Worm (Caenorhabditis elegans) whole organism, L4 larva: ENCODE results near the gene mrpl-40.
A peak's percentile ranks its signal among the peaks of the same experiment; 100 is the strongest.

Experiments used
- F49E8.2 ChIP-seq: sonication (generic microtip); optimal IDR thresholded peaks from 2 replicates; lab custom pipeline; 2016; ENCODE audit warnings: missing compliant biosample characterization, mild to moderate bottlenecking, missing genetic modification characterization, borderline replicate concordance
- ZK337.2 ChIP-seq: fragments of 200-800 bp; sonication (Bioruptor generic); IDR thresholded peaks from 2 replicates; pipeline ENCODE4 v1.3.6; 2022; ENCODE audit warnings: missing genetic modification reagents, missing genetic modification characterization, missing compliant biosample characterization
- aha-1 ChIP-seq: fragments of 150-350 bp; peaks from one replicate; lab custom pipeline; 2014; ENCODE audit warnings: missing biosample characterization, missing genetic modification characterization
- aly-2 ChIP-seq: sonication (generic microtip); optimal IDR thresholded peaks from 2 replicates; lab custom pipeline; 2018; ENCODE audit warnings: missing biosample characterization, missing genetic modification characterization
- ama-1 ChIP-seq: fragments of 150-350 bp; optimal IDR thresholded peaks from 2 replicates; lab custom pipeline; 2014; ENCODE audit warnings: inconsistent platforms, mixed read lengths
- arid-1 ChIP-seq: fragments of 200-800 bp; sonication (Bioruptor generic); conservative IDR thresholded peaks from 2 replicates; pipeline ENCODE4 v1.3.6; 2022; ENCODE audit warnings: missing genetic modification reagents, missing genetic modification characterization, missing compliant biosample characterization
- ceh-44 ChIP-seq: fragments of 200-800 bp; sonication (Bioruptor generic); IDR thresholded peaks from 2 replicates; pipeline ENCODE4 v1.3.6; 2022; ENCODE audit warnings: missing genetic modification reagents, missing genetic modification characterization, missing compliant biosample characterization
- ceh-82 ChIP-seq: sonication (generic microtip); optimal IDR thresholded peaks from 2 replicates; lab custom pipeline; 2017; ENCODE audit warnings: missing biosample characterization, missing genetic modification characterization
- ctbp-1 ChIP-seq: fragments of 200-800 bp; sonication (Bioruptor generic); IDR thresholded peaks from 2 replicates; pipeline ENCODE4 v1.3.6; 2022; ENCODE audit warnings: missing genetic modification reagents, missing genetic modification characterization, missing compliant biosample characterization
- daf-16 ChIP-seq, 3 experiments: sonication (generic microtip); optimal IDR thresholded peaks; 2 replicates each; lab custom pipeline; 2016 to 2017; ENCODE audit warnings: missing genetic modification characterization in 3 of 3, missing genetic modification reagents in 3 of 3, mild to moderate bottlenecking in 2 of 3, missing compliant biosample characterization in 2 of 3, missing biosample characterization in 1 of 3, moderate library complexity in 1 of 3
- dmd-8 ChIP-seq: fragments of 200-800 bp; sonication (Bioruptor generic); IDR thresholded peaks from 2 replicates; pipeline ENCODE4 v1.3.6; 2022; ENCODE audit warnings: missing genetic modification characterization, missing compliant biosample characterization
- dmd-9 ChIP-seq: fragments of 200-800 bp; sonication (Bioruptor generic); IDR thresholded peaks from 2 replicates; pipeline ENCODE4 v1.3.6; 2022; ENCODE audit warnings: missing genetic modification reagents, missing genetic modification characterization, missing compliant biosample characterization
- egl-27 ChIP-seq: sonication (generic microtip); optimal IDR thresholded peaks from 3 replicates; lab custom pipeline; 2017; ENCODE audit warnings: missing biosample characterization, missing genetic modification reagents, missing genetic modification characterization
- hlh-30 ChIP-seq: sonication (generic microtip); optimal IDR thresholded peaks from 2 replicates; lab custom pipeline; 2017; ENCODE audit warnings: antibody characterized with exemption, mild to moderate bottlenecking, missing genetic modification characterization, missing compliant biosample characterization; ENCODE audit not compliant: insufficient read depth
- hmg-1.1 ChIP-seq: fragments of 200-800 bp; sonication (Bioruptor generic); IDR thresholded peaks from 2 replicates; pipeline ENCODE4 v1.3.6; 2022; ENCODE audit warnings: missing genetic modification reagents, missing genetic modification characterization, missing compliant biosample characterization
- jun-1 ChIP-seq: fragments of 150-350 bp; optimal IDR thresholded peaks from 2 replicates; lab custom pipeline; 2014; ENCODE audit warnings: missing biosample characterization, missing genetic modification reagents, missing genetic modification characterization
- lin-13 ChIP-seq: fragments of 150-350 bp; optimal IDR thresholded peaks from 2 replicates; lab custom pipeline; 2014; ENCODE audit warnings: missing biosample characterization, missing genetic modification reagents, missing genetic modification characterization
- lin-15B ChIP-seq: fragments of 150-350 bp; sonication (generic microtip); optimal IDR thresholded peaks from 3 replicates; lab custom pipeline; 2014; ENCODE audit warnings: missing biosample characterization, missing genetic modification characterization
- lir-3 ChIP-seq: sonication (generic microtip); optimal IDR thresholded peaks from 2 replicates; lab custom pipeline; 2016; ENCODE audit warnings: mild to moderate bottlenecking, missing genetic modification characterization, missing compliant biosample characterization
- lsy-2 ChIP-seq, 2 experiments: fragments of 150-350 bp in 1 of 2; sonication (generic microtip) in 1 of 2; optimal IDR thresholded peaks; 2 replicates each; lab custom pipeline; 2014 to 2017; ENCODE audit warnings: missing biosample characterization in 2 of 2, missing genetic modification characterization in 2 of 2
- madf-5 ChIP-seq, 2 experiments: fragments of 200-800 bp; sonication (Bioruptor generic); IDR thresholded peaks; 2 replicates each; pipeline ENCODE4 v1.3.6; 2022; ENCODE audit warnings: missing compliant biosample characterization in 2 of 2, missing genetic modification characterization in 2 of 2
- mdt-29 ChIP-seq: fragments of 200-800 bp; sonication (Bioruptor generic); IDR thresholded peaks from 2 replicates; pipeline ENCODE4 v1.3.6; 2022; ENCODE audit warnings: missing genetic modification reagents, missing genetic modification characterization, missing compliant biosample characterization
- mep-1 ChIP-seq: fragments of 150-350 bp; sonication (generic microtip); optimal IDR thresholded peaks from 3 replicates; lab custom pipeline; 2014; ENCODE audit warnings: missing biosample characterization, missing genetic modification characterization
- mes-2 ChIP-seq: sonication (generic microtip); optimal IDR thresholded peaks from 2 replicates; lab custom pipeline; 2016; ENCODE audit warnings: missing genotype, mild to moderate bottlenecking, missing genetic modification characterization, missing compliant biosample characterization; ENCODE audit not compliant: poor library complexity, severe bottlenecking
- nhr-10 ChIP-seq: fragments of 150-350 bp; optimal IDR thresholded peaks from 2 replicates; lab custom pipeline; 2014; ENCODE audit warnings: missing biosample characterization, missing genetic modification characterization
- nhr-102 ChIP-seq: sonication (generic microtip); optimal IDR thresholded peaks from 2 replicates; lab custom pipeline; 2016; ENCODE audit warnings: mild to moderate bottlenecking, missing genetic modification characterization, moderate library complexity, missing compliant biosample characterization
- nhr-11 ChIP-seq: fragments of 150-350 bp; optimal IDR thresholded peaks from 2 replicates; lab custom pipeline; 2014; ENCODE audit warnings: missing biosample characterization, missing genetic modification characterization
- nhr-237 ChIP-seq: sonication (generic microtip); optimal IDR thresholded peaks from 2 replicates; lab custom pipeline; 2017; ENCODE audit warnings: missing biosample characterization, missing genetic modification characterization
- nhr-25 ChIP-seq: sonication (generic microtip); optimal IDR thresholded peaks from 2 replicates; lab custom pipeline; 2017; ENCODE audit warnings: missing genetic modification characterization, mild to moderate bottlenecking, missing compliant biosample characterization, antibody characterized with exemption, moderate library complexity, borderline replicate concordance; ENCODE audit not compliant: insufficient read depth
- nhr-28 ChIP-seq: fragments of 150-350 bp; optimal IDR thresholded peaks from 2 replicates; lab custom pipeline; 2014; ENCODE audit warnings: missing biosample characterization, missing genetic modification characterization
- pha-4 ChIP-seq, 2 experiments: fragments of 150-350 bp in 1 of 2; fragments of 200-800 bp in 1 of 2; sonication (Bioruptor generic) in 1 of 2; IDR thresholded peaks in 1 of 2; optimal IDR thresholded peaks in 1 of 2; 2 replicates each; pipeline versions ENCODE4 v1.3.6 to Lab custom; 2014 to 2022; ENCODE audit warnings: missing genetic modification characterization in 2 of 2, missing genetic modification reagents in 2 of 2, missing biosample characterization in 1 of 2, missing compliant biosample characterization in 1 of 2
- php-3 ChIP-seq: fragments of 200-800 bp; sonication (Bioruptor generic); IDR thresholded peaks from 2 replicates; pipeline ENCODE4 v1.3.6; 2022; ENCODE audit warnings: missing genetic modification reagents, missing genetic modification characterization, missing compliant biosample characterization
- rbr-2 ChIP-seq: sonication (generic microtip); optimal IDR thresholded peaks from 2 replicates; lab custom pipeline; 2016; ENCODE audit warnings: missing genotype, missing genetic modification characterization, missing compliant biosample characterization
- saeg-2 ChIP-seq: fragments of 200-800 bp; sonication (Bioruptor generic); IDR thresholded peaks from 2 replicates; pipeline ENCODE4 v1.3.6; 2022; ENCODE audit warnings: missing genetic modification reagents, missing genetic modification characterization, missing compliant biosample characterization
- set-16 ChIP-seq: fragments of 200-800 bp; sonication (Bioruptor generic); IDR thresholded peaks from 2 replicates; pipeline ENCODE4 v1.3.6; 2022; ENCODE audit warnings: missing genetic modification reagents, missing genetic modification characterization, missing compliant biosample characterization
- spr-1 ChIP-seq: sonication (generic microtip); optimal IDR thresholded peaks from 2 replicates; lab custom pipeline; 2016; ENCODE audit warnings: mild to moderate bottlenecking, missing genetic modification characterization, missing compliant biosample characterization
- tra-1 ChIP-seq: fragments of 200-800 bp; sonication (Bioruptor generic); IDR thresholded peaks from 2 replicates; pipeline ENCODE4 v1.3.6; 2022; ENCODE audit warnings: missing genetic modification reagents, missing genetic modification characterization, missing compliant biosample characterization
- unc-130 ChIP-seq: sonication (generic microtip); optimal IDR thresholded peaks from 2 replicates; lab custom pipeline; 2016; ENCODE audit warnings: missing genetic modification reagents, missing genetic modification characterization, missing compliant biosample characterization
- unc-62 ChIP-seq, 3 experiments: fragments of 150-350 bp in 1 of 3; sonication (generic microtip); optimal IDR thresholded peaks in 2 of 3; peaks in 1 of 3; 1 replicate in 1 of 3; 2 replicates in 2 of 3; lab custom pipeline; 2014 to 2017; ENCODE audit warnings: missing biosample characterization in 3 of 3, missing genetic modification characterization in 3 of 3, missing genetic modification reagents in 3 of 3, missing genotype in 1 of 3
- zip-11 ChIP-seq: fragments of 200-800 bp; sonication (Bioruptor generic); IDR thresholded peaks from 2 replicates; pipeline ENCODE4 v1.3.6; 2022; ENCODE audit warnings: missing genetic modification characterization, missing compliant biosample characterization

The mrpl-40 gene

ce11 chrIII:64747-65625 is 22.4 kb upstream of the mrpl-40 start:
- TF ChIP-seq madf-5 (GFP tag; IDR thresholded peaks at IDR 0.05; lab: Robert Waterston, UW) (0 out of 4 replicates have a peak, but pooled peaks of 1 of the 2 experiments have one; percentile 5), ama-1 (lab: Kevin White, UChicago) (peak; percentile 60), lir-3 (no peak), unc-130 (no peak), mep-1 (tag; lab: Kevin White, UChicago) (no peak), nhr-25 (tag; lab: Kevin White, UChicago) (peak; percentile 26), set-16 (GFP tag; lab: Robert Waterston, UW) (peak; percentile 53; the same call in 1 of the 2 replicates), lsy-2 (tag; optimal IDR thresholded peaks at IDR 0.05; lab: Kevin White, UChicago) (peak in 1 of 2 experiments; percentile 14), lin-15B (no peak), aha-1 (tag; lab: Kevin White, UChicago) (peak; percentile 98), mdt-29 (GFP tag; lab: Robert Waterston, UW) (0 out of 2 replicates have a peak, but pooled peaks have one; percentile 25), hmg-1.1 (GFP tag; lab: Robert Waterston, UW) (peak; percentile 31; the same call in 1 of the 2 replicates), nhr-28 (tag; lab: Kevin White, UChicago) (peak; percentile 7), arid-1 (0 out of 2 replicates have a peak, but pooled peaks have one; percentile 2)

ce11 chrIII:65626-65937 is 21.8 kb upstream of the mrpl-40 start:
- TF ChIP-seq lsy-2 (tag; optimal IDR thresholded peaks at IDR 0.05; lab: Kevin White, UChicago) (no peak), rbr-2 (tag; lab: Kevin White, UChicago) (no peak), dmd-8 (GFP tag; lab: Robert Waterston, UW) (no peak), nhr-237 (no peak), unc-62 (GFP tag; optimal IDR thresholded peaks at IDR 0.05 in 1 of 2; lab: Kevin White, UChicago) (peak in 1 of 2 experiments; percentile 49), unc-62 (tag; optimal IDR thresholded peaks at IDR 0.05; lab: Kevin White, UChicago) (no peak), hlh-30 (peak; percentile 1), pha-4 (GFP tag; IDR thresholded peaks at IDR 0.05; lab: Robert Waterston, UW) (no peak), pha-4 (tag; optimal IDR thresholded peaks at IDR 0.05; lab: Kevin White, UChicago) (no peak), nhr-102 (tag; lab: Kevin White, UChicago) (no peak), aha-1 (tag; lab: Kevin White, UChicago) (peak; percentile 46), spr-1 (no peak), daf-16 (GFP tag; optimal IDR thresholded peaks at IDR 0.05; lab: Kevin White, UChicago) (peak in 1 of 2 experiments; percentile 28), daf-16 (tag; optimal IDR thresholded peaks at IDR 0.05; lab: Kevin White, UChicago) (no peak), F49E8.2 (tag; lab: Kevin White, UChicago) (no peak), saeg-2 (GFP tag; lab: Robert Waterston, UW) (no peak), ceh-44 (no peak)
- TF ChIP-seq, all 104 proteins: peak for 4

ce11 chrIII:66160-66559 is 21.2 kb upstream of the mrpl-40 start, which contains the start of gene pck-1:
Gene pck-1 (minus strand): TSS chrIII:66260.
- TF ChIP-seq aly-2 (tag; lab: Kevin White, UChicago) (no peak), ceh-44 (no peak), jun-1 (no peak), ceh-82 (tag; lab: Kevin White, UChicago) (no peak), spr-1 (no peak), madf-5 (GFP tag; IDR thresholded peaks at IDR 0.05; lab: Robert Waterston, UW) (no peak), zip-11 (no peak), nhr-10 (tag; lab: Kevin White, UChicago) (no peak), ZK337.2 (GFP tag; lab: Robert Waterston, UW) (no peak), ctbp-1 (GFP tag; lab: Robert Waterston, UW) (no peak), tra-1 (GFP tag; lab: Robert Waterston, UW) (no peak), lin-13 (GFP tag; lab: Kevin White, UChicago) (no peak), pha-4 (GFP tag; IDR thresholded peaks at IDR 0.05; lab: Robert Waterston, UW) (no peak), pha-4 (tag; optimal IDR thresholded peaks at IDR 0.05; lab: Kevin White, UChicago) (no peak), mes-2 (tag; lab: Kevin White, UChicago) (no peak), dmd-9 (no peak), arid-1 (no peak), php-3 (no peak), nhr-28 (tag; lab: Kevin White, UChicago) (peak; percentile 34), ama-1 (lab: Kevin White, UChicago) (peak; percentile 15), nhr-11 (tag; lab: Kevin White, UChicago) (peak; percentile 7), egl-27 (tag; lab: Kevin White, UChicago) (no peak)
- TF ChIP-seq, all 104 proteins: peak for 3
